Worm (Caenorhabditis elegans) whole organism, late embryonic: ENCODE data around the gene dhrr-1.

Experiments
- ceh-18 ChIP-seq: sonication (generic microtip); optimal IDR thresholded peaks from 2 replicates; lab custom pipeline; 2016; ENCODE audit warnings: missing genetic modification characterization, missing compliant biosample characterization
- ceh-2 ChIP-seq: sonication (generic microtip); optimal IDR thresholded peaks from 2 replicates; lab custom pipeline; 2016; ENCODE audit warnings: missing genotype, missing genetic modification characterization, missing compliant biosample characterization
- che-1 ChIP-seq: sonication (generic microtip); optimal IDR thresholded peaks from 2 replicates; lab custom pipeline; 2016; ENCODE audit warnings: mild to moderate bottlenecking, missing genetic modification characterization, missing compliant biosample characterization
- ets-4 ChIP-seq: sonication (generic microtip); optimal IDR thresholded peaks from 2 replicates; lab custom pipeline; 2016; ENCODE audit warnings: missing genetic modification characterization, missing compliant biosample characterization
- hlh-13 ChIP-seq: fragments of 200-800 bp; sonication (Bioruptor generic); optimal IDR thresholded peaks from 2 replicates; lab custom pipeline; 2018; ENCODE audit warnings: mild to moderate bottlenecking, missing genetic modification characterization, missing compliant biosample characterization
- madf-2 ChIP-seq: sonication (generic microtip); optimal IDR thresholded peaks from 2 replicates; lab custom pipeline; 2017; ENCODE audit warnings: missing genetic modification characterization, missing compliant biosample characterization
- nhr-11 ChIP-seq: fragments of 150-350 bp; optimal IDR thresholded peaks from 2 replicates; lab custom pipeline; 2014; ENCODE audit warnings: missing biosample characterization, missing genetic modification characterization
- syd-9 ChIP-seq: sonication (generic microtip); optimal IDR thresholded peaks from 2 replicates; lab custom pipeline; 2016; ENCODE audit warnings: mild to moderate bottlenecking, missing genetic modification characterization, moderate library complexity, missing compliant biosample characterization
- unc-55 ChIP-seq: sonication (generic microtip); optimal IDR thresholded peaks from 2 replicates; lab custom pipeline; 2017; ENCODE audit warnings: missing biosample characterization, missing genetic modification reagents, missing genetic modification characterization

DNA sequence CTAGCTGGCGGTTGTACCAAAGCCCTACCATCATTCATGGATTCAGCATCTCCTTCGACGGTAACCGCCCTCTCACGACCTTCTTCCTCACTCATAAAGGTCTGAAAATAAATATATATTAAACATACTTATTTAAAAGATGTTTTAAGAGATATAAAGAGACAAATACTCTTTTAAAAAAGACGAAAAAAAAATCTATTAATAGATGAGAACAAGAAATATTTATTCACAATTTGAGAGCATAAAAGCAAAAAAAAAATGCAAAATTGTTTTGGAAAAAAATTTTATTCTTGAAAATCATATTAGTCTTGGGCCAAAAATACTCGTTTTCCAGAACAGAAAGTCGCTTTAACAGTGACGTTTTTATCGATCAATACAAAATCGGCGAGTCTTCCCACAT, 52.2 kb downstream of the dhrr-1 start, which contains the start of gene skat-1:
- no peak for TF ChIP-seq ets-4 (tag; lab: Kevin White, UChicago)
- TF ChIP-seq ceh-18 (tag; lab: Kevin White, UChicago), result no peak
- TF ChIP-seq ceh-2 (tag; lab: Kevin White, UChicago), result no peak
- TF ChIP-seq hlh-13 (GFP tag; lab: Kevin White, UChicago), result no peak
- no peak for TF ChIP-seq che-1 (tag; lab: Kevin White, UChicago)
- no peak for TF ChIP-seq madf-2
- TF ChIP-seq nhr-11 (tag; lab: Kevin White, UChicago), result no peak
- TF ChIP-seq unc-55, result no peak
- no peak for TF ChIP-seq syd-9 (tag; lab: Kevin White, UChicago)
